Fruit fly (Drosophila melanogaster): ENCODE results near the gene BHD.

DNA sequence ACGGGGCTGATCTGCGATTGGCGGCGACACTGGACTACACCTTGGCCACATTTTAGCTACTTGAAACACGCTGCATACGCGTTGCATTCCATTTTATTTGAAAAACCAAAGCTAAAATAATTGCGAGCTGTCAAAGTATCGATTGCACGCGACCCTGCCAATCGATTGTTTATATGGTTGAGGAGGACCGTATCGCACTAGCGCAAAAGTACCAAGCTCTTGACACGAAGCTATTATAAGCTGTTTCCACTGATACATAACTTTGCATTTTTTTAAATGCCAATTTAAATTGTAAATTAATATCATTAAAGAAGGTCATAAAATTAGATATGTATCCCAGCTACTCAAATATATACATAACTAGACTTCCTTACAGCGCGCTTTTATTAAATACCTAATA lies 10.8 kb downstream of the BHD start, which contains the start of gene Cdc27:
- no peak for TF ChIP-seq ttk (optimal IDR thresholded peaks at IDR 0.05)
- TF ChIP-seq insv (optimal IDR thresholded peaks at IDR 0.05) = no peak

Data from Kc167 (cell line).